Fruit fly (Drosophila melanogaster): ENCODE measurements around the gene CG34454.

CG34454 gene

DNA sequence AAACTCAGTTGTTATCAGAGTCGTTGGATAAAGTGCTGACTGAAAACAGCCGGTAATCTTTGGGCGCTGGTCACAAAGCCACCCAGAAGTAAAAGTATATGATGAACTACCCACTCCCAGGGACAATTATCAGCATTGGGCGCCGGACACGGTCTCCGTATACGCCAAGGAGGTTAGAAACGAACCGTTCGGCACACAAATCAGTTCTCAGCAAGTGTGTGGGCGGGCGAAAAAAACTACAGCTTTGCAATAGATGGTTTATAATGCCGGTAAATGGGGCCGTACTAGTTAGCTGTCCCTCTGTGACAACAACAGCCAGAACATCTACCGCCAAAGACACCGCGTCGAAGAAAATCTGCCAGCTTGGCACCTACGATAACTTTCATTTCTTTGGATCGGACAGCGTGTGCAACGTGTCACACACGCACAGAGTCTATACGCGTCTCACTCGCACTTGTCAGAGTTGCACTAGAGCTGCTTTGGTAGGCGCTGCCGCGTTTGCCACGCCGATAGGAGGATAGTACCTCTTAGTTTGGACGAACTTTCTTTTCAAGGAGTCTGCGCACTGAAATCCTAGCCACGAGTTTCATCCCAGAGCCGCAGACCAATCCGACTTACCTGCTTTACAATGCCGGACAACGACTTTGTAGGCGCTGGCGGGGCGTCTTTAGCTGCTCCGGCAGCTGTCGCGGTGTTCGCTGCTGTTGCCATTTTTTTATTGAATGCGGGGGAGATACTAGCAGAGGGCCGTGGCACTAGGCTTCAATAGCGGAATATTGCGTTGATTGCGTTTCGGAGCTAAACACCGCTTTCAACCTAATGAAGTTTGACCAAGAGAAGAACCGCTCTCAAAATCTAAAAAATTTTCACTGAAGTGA is 31.6 kb upstream of the CG34454 start:
- TF ChIP-seq sage (GFP tag; optimal IDR thresholded peaks at IDR 0.05) (no peak), Mio (GFP tag; optimal IDR thresholded peaks at IDR 0.05) (no peak), dl (GFP tag; optimal IDR thresholded peaks at IDR 0.05; ENCODE audit: insufficient read depth in 1 of 2, partially characterized antibody in 2 of 2) (no peak), dmrt93B (GFP tag; optimal IDR thresholded peaks at IDR 0.05) (no peak), CG9705 (GFP tag; optimal IDR thresholded peaks at IDR 0.05) (no peak), woc (GFP tag; optimal IDR thresholded peaks at IDR 0.05) (no peak), h (GFP tag; optimal IDR thresholded peaks at IDR 0.05) (no peak), Myc (optimal IDR thresholded peaks at IDR 0.05) (no peak), jim (GFP tag; optimal IDR thresholded peaks at IDR 0.05) (no peak), OdsH (GFP tag; optimal IDR thresholded peaks at IDR 0.05) (no peak), lola (GFP tag; optimal IDR thresholded peaks at IDR 0.05) (no peak), tai (GFP tag; optimal IDR thresholded peaks at IDR 0.05) (no peak), GATAd (GFP tag; optimal IDR thresholded peaks at IDR 0.05) (no peak), N (GFP tag; optimal IDR thresholded peaks at IDR 0.05) (no peak), pan (optimal IDR thresholded peaks at IDR 0.05) (no peak), Abd-B (GFP tag; optimal IDR thresholded peaks at IDR 0.05) (no peak), sv (GFP tag; optimal IDR thresholded peaks at IDR 0.05) (no peak), fru (GFP tag; optimal IDR thresholded peaks at IDR 0.05) (no peak)

- TF ChIP-seq Jra (GFP tag; optimal IDR thresholded peaks at IDR 0.05) (no peak), dsf (GFP tag; optimal IDR thresholded peaks at IDR 0.05; ENCODE audit: borderline replicate concordance) (no peak), brk (GFP tag; optimal IDR thresholded peaks at IDR 0.05) (no peak), psq (GFP tag; optimal IDR thresholded peaks at IDR 0.05) (peak; percentile 20), pan (optimal IDR thresholded peaks at IDR 0.05) (no peak), Myc (optimal IDR thresholded peaks at IDR 0.05) (peak; percentile 42), Hnf4 (GFP tag; optimal IDR thresholded peaks at IDR 0.05) (peak; percentile 25)
Measured at dm6 chr3L:262724-263177, 30.6 kb upstream of the CG34454 start.

dm6 chr3L:257618-258475 is 25.7 kb upstream of the CG34454 start, which contains the start of the genes DIP2 and wac:
Gene DIP2, minus strand, starts transcription at chr3L:257954.
Gene wac, plus strand, starts transcription at chr3L:258176.
- no peak for TF ChIP-seq h (GFP tag; optimal IDR thresholded peaks at IDR 0.05)
- peak; percentile 58 for TF ChIP-seq OdsH (GFP tag; optimal IDR thresholded peaks at IDR 0.05)
- peak; percentile 79 for TF ChIP-seq br (GFP tag; optimal IDR thresholded peaks at IDR 0.05)
- no peak for TF ChIP-seq usp (GFP tag; optimal IDR thresholded peaks at IDR 0.05)
- peak; percentile 95 for TF ChIP-seq tai (GFP tag; optimal IDR thresholded peaks at IDR 0.05)
- TF ChIP-seq CG32264 (GFP tag; optimal IDR thresholded peaks at IDR 0.05), result peak; percentile 32
- TF ChIP-seq Dif (GFP tag; optimal IDR thresholded peaks at IDR 0.05; ENCODE audit: partially characterized antibody), result no peak
- peak in 1 of 2 experiments; percentile 88 for TF ChIP-seq foxo (GFP tag; optimal IDR thresholded peaks at IDR 0.05)
- peak; percentile 71 for TF ChIP-seq psq (GFP tag; optimal IDR thresholded peaks at IDR 0.05)
- TF ChIP-seq GATAd (GFP tag; optimal IDR thresholded peaks at IDR 0.05), result no peak
- no peak for TF ChIP-seq Hr78 (GFP tag; optimal IDR thresholded peaks at IDR 0.05)
- TF ChIP-seq Dfd (GFP tag; optimal IDR thresholded peaks at IDR 0.05), result no peak
- TF ChIP-seq sage (GFP tag; optimal IDR thresholded peaks at IDR 0.05), result no peak
- peak; percentile 71 for TF ChIP-seq jim (GFP tag; optimal IDR thresholded peaks at IDR 0.05)
- TF ChIP-seq ey (GFP tag; optimal IDR thresholded peaks at IDR 0.05), result peak; percentile 84
- TF ChIP-seq Abd-B (GFP tag; optimal IDR thresholded peaks at IDR 0.05), result no peak
- no peak for TF ChIP-seq dmrt93B (GFP tag; optimal IDR thresholded peaks at IDR 0.05)
- no peak for TF ChIP-seq Vsx2 (GFP tag; optimal IDR thresholded peaks at IDR 0.05; ENCODE audit: partially characterized antibody)
- TF ChIP-seq HLH106 (tag; optimal IDR thresholded peaks at IDR 0.05), result no peak
- TF ChIP-seq Hnf4 (GFP tag; optimal IDR thresholded peaks at IDR 0.05), result peak; percentile 90
- peak; percentile 97 for TF ChIP-seq Hr83 (GFP tag; optimal IDR thresholded peaks at IDR 0.05; ENCODE audit: poor library complexity, severe bottlenecking)
- no peak for TF ChIP-seq Mio (GFP tag; optimal IDR thresholded peaks at IDR 0.05)
- TF ChIP-seq fru (GFP tag; optimal IDR thresholded peaks at IDR 0.05), result no peak
- TF ChIP-seq woc (GFP tag; optimal IDR thresholded peaks at IDR 0.05), result no peak
- TF ChIP-seq dsf (GFP tag; optimal IDR thresholded peaks at IDR 0.05; ENCODE audit: borderline replicate concordance), result peak; percentile 65
- peak; percentile 85 for TF ChIP-seq Jra (GFP tag; optimal IDR thresholded peaks at IDR 0.05)
- TF ChIP-seq pan (optimal IDR thresholded peaks at IDR 0.05), result no peak
- no peak for TF ChIP-seq Myc (optimal IDR thresholded peaks at IDR 0.05)
- TF ChIP-seq brk (GFP tag; optimal IDR thresholded peaks at IDR 0.05), result peak; percentile 87
- TF ChIP-seq Sp1 (GFP tag; optimal IDR thresholded peaks at IDR 0.05), result no peak
- TF ChIP-seq CG9705 (GFP tag; optimal IDR thresholded peaks at IDR 0.05), result peak; percentile 11
- peak; percentile 74 for TF ChIP-seq sv (GFP tag; optimal IDR thresholded peaks at IDR 0.05)
- no peak for TF ChIP-seq dl (GFP tag; optimal IDR thresholded peaks at IDR 0.05; ENCODE audit: insufficient read depth in 1 of 2, partially characterized antibody in 2 of 2)
- no peak for TF ChIP-seq lola (GFP tag; optimal IDR thresholded peaks at IDR 0.05)
- no peak for TF ChIP-seq Rel (GFP tag; optimal IDR thresholded peaks at IDR 0.05)
- no peak for TF ChIP-seq Rel (tag; optimal IDR thresholded peaks at IDR 0.05)
- TF ChIP-seq N (GFP tag; optimal IDR thresholded peaks at IDR 0.05), result no peak
- TF ChIP-seq CrebA (GFP tag; optimal IDR thresholded peaks at IDR 0.05; ENCODE audit: borderline replicate concordance), result no peak
- TF ChIP-seq rgr (GFP tag; optimal IDR thresholded peaks at IDR 0.05), result peak; percentile 81
